Worm (Caenorhabditis elegans) whole organism, young adult: ENCODE data around the gene T19A5.3.

Experiments used
- ceh-91 ChIP-seq: fragments of 200-800 bp; sonication (Bioruptor generic); IDR thresholded peaks from 2 replicates; pipeline ENCODE4 v1.3.6; 2022; ENCODE audit warnings: missing genetic modification reagents, missing genetic modification characterization, missing compliant biosample characterization
- chd-7 ChIP-seq: sonication (generic microtip); optimal IDR thresholded peaks from 2 replicates; lab custom pipeline; 2016; ENCODE audit warnings: mild to moderate bottlenecking, missing genetic modification characterization, moderate library complexity, missing compliant biosample characterization
- efl-1 ChIP-seq: fragments of 150-350 bp; optimal IDR thresholded peaks from 2 replicates; lab custom pipeline; 2014; ENCODE audit warnings: missing biosample characterization, missing genetic modification reagents, missing genetic modification characterization
- madf-10 ChIP-seq: sonication (generic microtip); optimal IDR thresholded peaks from 2 replicates; lab custom pipeline; 2016; ENCODE audit warnings: mild to moderate bottlenecking, missing genetic modification characterization, missing compliant biosample characterization

DNA sequence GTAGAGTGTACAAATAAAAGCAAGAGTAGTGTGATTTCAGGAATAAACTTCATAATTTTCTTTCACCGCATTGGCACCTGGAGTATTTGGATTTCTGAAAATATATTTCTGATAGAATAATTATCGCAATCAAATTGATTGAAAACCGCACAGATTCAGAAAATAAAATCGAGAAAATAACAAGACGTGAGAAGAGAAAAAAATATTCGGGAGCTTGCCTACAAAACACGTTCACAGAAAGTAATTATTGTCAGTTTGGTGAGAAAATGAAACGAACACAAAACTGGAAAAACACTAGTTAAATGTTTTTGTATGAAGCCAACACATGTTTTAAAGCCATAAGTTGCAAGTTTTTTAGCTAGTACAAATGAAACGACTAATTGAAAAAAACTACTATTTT lies 29.9 kb downstream of the T19A5.3 start, which contains the start of gene mod-1:
- no peak for TF ChIP-seq chd-7 (tag; lab: Kevin White, UChicago)
- TF ChIP-seq efl-1: no peak
- TF ChIP-seq madf-10 (tag; lab: Kevin White, UChicago): no peak
- no peak for TF ChIP-seq ceh-91 (GFP tag; lab: Robert Waterston, UW)
